Worm (Caenorhabditis elegans): ENCODE data around the gene npr-9.

ce11 chrX:11316750-11317149 is 12.8 kb upstream of the npr-9 start, which contains the start of gene nlp-57:
- TF ChIP-seq C08G9.2 (tag; optimal IDR thresholded peaks at IDR 0.05) = no peak
- no peak for TF ChIP-seq sox-2 (GFP tag; IDR thresholded peaks at IDR 0.05)
- TF ChIP-seq sdc-2 (tag; optimal IDR thresholded peaks at IDR 0.05) = no peak
- no peak for TF ChIP-seq unc-86 (tag; optimal IDR thresholded peaks at IDR 0.05)
- TF ChIP-seq tbx-2 (tag; optimal IDR thresholded peaks at IDR 0.05) = no peak
- TF ChIP-seq unc-3 (GFP tag; conservative IDR thresholded peaks at IDR 0.05) = no peak
- TF ChIP-seq unc-3 (tag; optimal IDR thresholded peaks at IDR 0.05) = no peak

All from whole organism, late embryonic.